Worm (Caenorhabditis elegans) whole organism, L4 larva: ENCODE data around the gene tra-1.

Source experiments
- D1046.2 ChIP-seq: fragments of 200-800 bp; sonication (Bioruptor generic); IDR thresholded peaks from 2 replicates; pipeline ENCODE4 v1.3.6; 2022; ENCODE audit warnings: missing genetic modification characterization, missing compliant biosample characterization
- F44E2.7 ChIP-seq: fragments of 200-800 bp; sonication (Bioruptor generic); IDR thresholded peaks from 2 replicates; pipeline ENCODE4 v2.1.2; 2022; ENCODE audit warnings: missing genetic modification characterization, missing compliant biosample characterization
- F49E8.2 ChIP-seq: sonication (generic microtip); optimal IDR thresholded peaks from 2 replicates; lab custom pipeline; 2016; ENCODE audit warnings: missing compliant biosample characterization, mild to moderate bottlenecking, missing genetic modification characterization, borderline replicate concordance
- R02D3.7 ChIP-seq: fragments of 150-350 bp; sonication (generic microtip); optimal IDR thresholded peaks from 3 replicates; lab custom pipeline; 2014; ENCODE audit warnings: missing biosample characterization, missing genetic modification characterization
- Y105C5A.15 ChIP-seq: fragments of 200-800 bp; sonication (Bioruptor generic); IDR thresholded peaks from 2 replicates; pipeline ENCODE4 v1.3.6; 2022; ENCODE audit warnings: missing genetic modification characterization, missing compliant biosample characterization
- Y5F2A.4 ChIP-seq: fragments of 200-800 bp; sonication (Bioruptor generic); optimal IDR thresholded peaks from 2 replicates; lab custom pipeline; 2018; ENCODE audit warnings: mild to moderate bottlenecking, missing genetic modification characterization, missing compliant biosample characterization
- Y75B8A.6 ChIP-seq: fragments of 200-800 bp; sonication (Bioruptor generic); IDR thresholded peaks from 2 replicates; pipeline ENCODE4 v1.3.6; 2022; ENCODE audit warnings: missing genetic modification reagents, missing genetic modification characterization, missing compliant biosample characterization
- ZK337.2 ChIP-seq: fragments of 200-800 bp; sonication (Bioruptor generic); IDR thresholded peaks from 2 replicates; pipeline ENCODE4 v1.3.6; 2022; ENCODE audit warnings: missing genetic modification reagents, missing genetic modification characterization, missing compliant biosample characterization
- arid-1 ChIP-seq: fragments of 200-800 bp; sonication (Bioruptor generic); conservative IDR thresholded peaks from 2 replicates; pipeline ENCODE4 v1.3.6; 2022; ENCODE audit warnings: missing genetic modification reagents, missing genetic modification characterization, missing compliant biosample characterization
- attf-4 ChIP-seq: sonication (generic microtip); optimal IDR thresholded peaks from 3 replicates; lab custom pipeline; 2017; ENCODE audit warnings: missing biosample characterization, missing genetic modification characterization
- ceh-44 ChIP-seq: fragments of 200-800 bp; sonication (Bioruptor generic); IDR thresholded peaks from 2 replicates; pipeline ENCODE4 v1.3.6; 2022; ENCODE audit warnings: missing genetic modification reagents, missing genetic modification characterization, missing compliant biosample characterization
- ceh-62 ChIP-seq: sonication (generic microtip); optimal IDR thresholded peaks from 2 replicates; lab custom pipeline; 2017; ENCODE audit warnings: missing biosample characterization, missing genetic modification characterization
- ceh-82 ChIP-seq: sonication (generic microtip); optimal IDR thresholded peaks from 2 replicates; lab custom pipeline; 2017; ENCODE audit warnings: missing biosample characterization, missing genetic modification characterization
- cey-2 ChIP-seq: sonication (generic microtip); optimal IDR thresholded peaks from 3 replicates; lab custom pipeline; 2017; ENCODE audit warnings: missing genetic modification characterization, mild to moderate bottlenecking, missing compliant biosample characterization, antibody characterized with exemption, borderline replicate concordance; ENCODE audit not compliant: insufficient read depth
- ctbp-1 ChIP-seq: fragments of 200-800 bp; sonication (Bioruptor generic); IDR thresholded peaks from 2 replicates; pipeline ENCODE4 v1.3.6; 2022; ENCODE audit warnings: missing genetic modification reagents, missing genetic modification characterization, missing compliant biosample characterization
- daf-12 ChIP-seq: fragments of 150-350 bp; optimal IDR thresholded peaks from 2 replicates; lab custom pipeline; 2014; ENCODE audit warnings: missing biosample characterization, missing genetic modification reagents, missing genetic modification characterization
- dmd-6 ChIP-seq: fragments of 200-800 bp; sonication (Bioruptor generic); IDR thresholded peaks from 2 replicates; pipeline ENCODE4 v1.3.6; 2022; ENCODE audit warnings: missing genetic modification reagents, missing genetic modification characterization, missing compliant biosample characterization
- dmd-9 ChIP-seq: fragments of 200-800 bp; sonication (Bioruptor generic); IDR thresholded peaks from 2 replicates; pipeline ENCODE4 v1.3.6; 2022; ENCODE audit warnings: missing genetic modification reagents, missing genetic modification characterization, missing compliant biosample characterization
- egl-43 ChIP-seq: fragments of 200-800 bp; sonication (Bioruptor generic); IDR thresholded peaks from 2 replicates; pipeline ENCODE4 v1.3.6; 2022; ENCODE audit warnings: missing genetic modification reagents, missing genetic modification characterization, missing compliant biosample characterization
- fkh-10 ChIP-seq: fragments of 150-350 bp; optimal IDR thresholded peaks from 2 replicates; lab custom pipeline; 2014; ENCODE audit warnings: missing biosample characterization, missing genetic modification reagents, missing genetic modification characterization
- fos-1 ChIP-seq: fragments of 150-350 bp; optimal IDR thresholded peaks from 2 replicates; lab custom pipeline; 2014; ENCODE audit warnings: missing biosample characterization, missing genetic modification characterization
- gei-8 ChIP-seq: fragments of 200-800 bp; sonication (Bioruptor generic); optimal IDR thresholded peaks from 2 replicates; lab custom pipeline; 2018; ENCODE audit warnings: mild to moderate bottlenecking, missing genetic modification characterization, missing compliant biosample characterization
- hif-1 ChIP-seq, 2 experiments: sonication (generic microtip); optimal IDR thresholded peaks; 2 replicates each; lab custom pipeline; 2016 to 2017; ENCODE audit warnings: missing compliant biosample characterization in 2 of 2, missing genetic modification characterization in 2 of 2, missing genetic modification reagents in 2 of 2, missing genotype in 2 of 2, mild to moderate bottlenecking in 1 of 2
- hlh-30 ChIP-seq: sonication (generic microtip); optimal IDR thresholded peaks from 2 replicates; lab custom pipeline; 2017; ENCODE audit warnings: antibody characterized with exemption, mild to moderate bottlenecking, missing genetic modification characterization, missing compliant biosample characterization; ENCODE audit not compliant: insufficient read depth
- jun-1 ChIP-seq: fragments of 150-350 bp; optimal IDR thresholded peaks from 2 replicates; lab custom pipeline; 2014; ENCODE audit warnings: missing biosample characterization, missing genetic modification reagents, missing genetic modification characterization
- lim-7 ChIP-seq: fragments of 200-800 bp; sonication (Bioruptor generic); IDR thresholded peaks from 2 replicates; pipeline ENCODE4 v1.3.6; 2022; ENCODE audit warnings: missing genetic modification characterization, missing compliant biosample characterization
- lin-13 ChIP-seq: fragments of 150-350 bp; optimal IDR thresholded peaks from 2 replicates; lab custom pipeline; 2014; ENCODE audit warnings: missing biosample characterization, missing genetic modification reagents, missing genetic modification characterization
- lin-29 ChIP-seq: fragments of 200-800 bp; sonication (Bioruptor generic); IDR thresholded peaks from 2 replicates; pipeline ENCODE4 v1.3.6; 2022; ENCODE audit warnings: missing genetic modification reagents, missing genetic modification characterization, missing compliant biosample characterization
- lir-3 ChIP-seq: sonication (generic microtip); optimal IDR thresholded peaks from 2 replicates; lab custom pipeline; 2016; ENCODE audit warnings: mild to moderate bottlenecking, missing genetic modification characterization, missing compliant biosample characterization
- lsy-2 ChIP-seq, 2 experiments: fragments of 150-350 bp in 1 of 2; sonication (generic microtip) in 1 of 2; optimal IDR thresholded peaks; 2 replicates each; lab custom pipeline; 2014 to 2017; ENCODE audit warnings: missing biosample characterization in 2 of 2, missing genetic modification characterization in 2 of 2
- mdl-1 ChIP-seq, 2 experiments: fragments of 150-350 bp in 1 of 2; sonication (generic microtip) in 1 of 2; optimal IDR thresholded peaks; 2 replicates each; lab custom pipeline; 2014 to 2017; ENCODE audit warnings: missing biosample characterization in 2 of 2, missing genetic modification characterization in 2 of 2
- mxl-2 ChIP-seq: fragments of 200-800 bp; sonication (Bioruptor generic); conservative IDR thresholded peaks from 2 replicates; pipeline ENCODE4 v1.3.6; 2022; ENCODE audit warnings: missing genetic modification reagents, missing genetic modification characterization, missing compliant biosample characterization
- mxl-3 ChIP-seq: fragments of 200-800 bp; sonication (Bioruptor generic); optimal IDR thresholded peaks from 2 replicates; lab custom pipeline; 2018; ENCODE audit warnings: mild to moderate bottlenecking, missing genetic modification characterization, missing compliant biosample characterization
- nhr-10 ChIP-seq: fragments of 150-350 bp; optimal IDR thresholded peaks from 2 replicates; lab custom pipeline; 2014; ENCODE audit warnings: missing biosample characterization, missing genetic modification characterization
- nhr-11 ChIP-seq: fragments of 150-350 bp; optimal IDR thresholded peaks from 2 replicates; lab custom pipeline; 2014; ENCODE audit warnings: missing biosample characterization, missing genetic modification characterization
- nhr-111 ChIP-seq: fragments of 200-800 bp; sonication (Bioruptor generic); optimal IDR thresholded peaks from 2 replicates; lab custom pipeline; 2018; ENCODE audit warnings: mild to moderate bottlenecking, missing genetic modification characterization, missing compliant biosample characterization
- nhr-237 ChIP-seq: sonication (generic microtip); optimal IDR thresholded peaks from 2 replicates; lab custom pipeline; 2017; ENCODE audit warnings: missing biosample characterization, missing genetic modification characterization
- nhr-41 ChIP-seq: fragments of 200-800 bp; sonication (Bioruptor generic); IDR thresholded peaks from 2 replicates; pipeline ENCODE4 v1.3.6; 2022; ENCODE audit warnings: missing genetic modification reagents, missing genetic modification characterization, missing compliant biosample characterization
- nhr-42 ChIP-seq: fragments of 200-800 bp; sonication (Bioruptor generic); IDR thresholded peaks from 2 replicates; pipeline ENCODE4 v1.3.6; 2022; ENCODE audit warnings: missing genetic modification characterization, missing compliant biosample characterization
- nhr-6 ChIP-seq: fragments of 150-350 bp; optimal IDR thresholded peaks from 2 replicates; lab custom pipeline; 2014; ENCODE audit warnings: missing biosample characterization, missing genetic modification characterization
- nhr-76 ChIP-seq: fragments of 150-350 bp; optimal IDR thresholded peaks from 2 replicates; lab custom pipeline; 2014; ENCODE audit warnings: missing biosample characterization, missing genetic modification characterization
- rbr-2 ChIP-seq: sonication (generic microtip); optimal IDR thresholded peaks from 2 replicates; lab custom pipeline; 2016; ENCODE audit warnings: missing genotype, missing genetic modification characterization, missing compliant biosample characterization
- saeg-2 ChIP-seq: fragments of 200-800 bp; sonication (Bioruptor generic); IDR thresholded peaks from 2 replicates; pipeline ENCODE4 v1.3.6; 2022; ENCODE audit warnings: missing genetic modification reagents, missing genetic modification characterization, missing compliant biosample characterization
- skn-1 ChIP-seq: fragments of 150-350 bp; optimal IDR thresholded peaks from 2 replicates; lab custom pipeline; 2014; ENCODE audit warnings: missing biosample characterization, missing genetic modification characterization
- snpc-1.2 ChIP-seq: fragments of 200-800 bp; sonication (Bioruptor generic); IDR thresholded peaks from 2 replicates; pipeline ENCODE4 v1.3.6; 2022; ENCODE audit warnings: missing genetic modification reagents, missing genetic modification characterization, missing compliant biosample characterization
- spr-1 ChIP-seq: sonication (generic microtip); optimal IDR thresholded peaks from 2 replicates; lab custom pipeline; 2016; ENCODE audit warnings: mild to moderate bottlenecking, missing genetic modification characterization, missing compliant biosample characterization
- tag-97 ChIP-seq: fragments of 200-800 bp; sonication (Bioruptor generic); IDR thresholded peaks from 2 replicates; pipeline ENCODE4 v1.3.6; 2022; ENCODE audit warnings: missing genetic modification characterization, missing compliant biosample characterization
- unc-130 ChIP-seq: sonication (generic microtip); optimal IDR thresholded peaks from 2 replicates; lab custom pipeline; 2016; ENCODE audit warnings: missing genetic modification reagents, missing genetic modification characterization, missing compliant biosample characterization
- zag-1 ChIP-seq: fragments of 150-350 bp; optimal IDR thresholded peaks from 2 replicates; lab custom pipeline; 2014; ENCODE audit warnings: missing biosample characterization, missing genetic modification characterization
- zfp-3 ChIP-seq: fragments of 200-800 bp; sonication (Bioruptor generic); conservative IDR thresholded peaks from 2 replicates; pipeline ENCODE4 v1.3.6; 2022; ENCODE audit warnings: missing genetic modification reagents, missing genetic modification characterization, missing compliant biosample characterization
- ztf-7 ChIP-seq: fragments of 150-350 bp; optimal IDR thresholded peaks from 2 replicates; lab custom pipeline; 2014; ENCODE audit warnings: missing biosample characterization, missing genetic modification characterization

tra-1 gene

DNA sequence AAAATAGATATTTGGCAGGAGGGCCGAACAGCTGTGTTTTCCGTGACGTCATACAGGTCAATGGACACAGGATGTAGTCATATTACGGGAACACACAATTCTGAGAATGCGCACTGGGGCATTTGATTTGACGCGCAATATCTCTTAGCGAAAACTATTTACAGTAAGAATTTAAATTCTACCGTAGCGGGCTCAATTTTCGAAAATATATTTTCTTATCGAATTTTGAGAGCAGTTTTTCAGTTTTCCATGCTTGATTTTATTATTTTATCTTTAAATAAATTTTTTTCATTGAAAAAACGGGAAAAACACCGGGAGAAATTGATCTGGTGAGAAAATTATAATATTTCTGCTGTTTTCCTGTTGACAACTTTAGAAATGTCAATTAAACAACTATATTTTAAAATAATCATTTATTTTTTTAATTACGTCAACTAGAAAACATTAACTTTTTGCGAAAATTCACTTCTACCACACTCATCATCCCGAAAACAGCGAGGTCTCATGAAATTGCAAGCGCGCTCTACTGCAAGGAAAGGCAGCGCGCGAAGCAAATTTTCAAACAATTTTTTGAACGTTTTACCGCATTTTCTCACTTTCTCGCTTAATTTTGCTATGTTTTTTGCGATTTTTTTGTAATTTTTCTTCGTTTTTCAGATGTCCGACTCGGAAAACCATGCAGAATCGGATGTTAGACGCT is 53.1 kb downstream of the tra-1 start, which contains the start of the genes Y47D3A.1 and pola-1 (continued):
- TF ChIP-seq nhr-42 (GFP tag; lab: Robert Waterston, UW): no peak
- no peak for TF ChIP-seq nhr-41 (GFP tag; lab: Robert Waterston, UW)
- TF ChIP-seq zfp-3 (GFP tag; lab: Robert Waterston, UW): no peak
- no peak for TF ChIP-seq jun-1 (tag; lab: Kevin White, UChicago)
- TF ChIP-seq zag-1 (tag; lab: Kevin White, UChicago): no peak
- 0 out of 2 replicates have a peak, but pooled peaks have one; percentile 66 for TF ChIP-seq ceh-44 (GFP tag; lab: Robert Waterston, UW)
- TF ChIP-seq lir-3: no peak
- TF ChIP-seq hif-1 (tag; optimal IDR thresholded peaks at IDR 0.05; lab: Kevin White, UChicago): peak in 1 of 2 experiments; percentile 84
- no peak for TF ChIP-seq attf-4
- no peak for TF ChIP-seq nhr-10 (tag; lab: Kevin White, UChicago)
- TF ChIP-seq nhr-76 (tag; lab: Kevin White, UChicago): no peak
- peak; percentile 80 for TF ChIP-seq nhr-6 (tag; lab: Kevin White, UChicago)
- TF ChIP-seq lim-7 (GFP tag; lab: Robert Waterston, UW): no peak
- no peak for TF ChIP-seq nhr-237
- TF ChIP-seq Y5F2A.4 (GFP tag; lab: Kevin White, UChicago): no peak
- TF ChIP-seq rbr-2 (tag; lab: Kevin White, UChicago): peak; percentile 66
- no peak for TF ChIP-seq lin-29
- no peak for TF ChIP-seq egl-43 (GFP tag; lab: Robert Waterston, UW)
- no peak for TF ChIP-seq skn-1 (tag; lab: Kevin White, UChicago)
- peak; percentile 82 for TF ChIP-seq lin-13 (GFP tag; lab: Kevin White, UChicago)
- no peak for TF ChIP-seq Y75B8A.6 (GFP tag; lab: Robert Waterston, UW)
- no peak for TF ChIP-seq daf-12
- peak; percentile 89 for TF ChIP-seq unc-130 (GFP tag; lab: Kevin White, UChicago)
- TF ChIP-seq cey-2 (tag; lab: Kevin White, UChicago): no peak
- no peak for TF ChIP-seq F49E8.2 (tag; lab: Kevin White, UChicago)
- TF ChIP-seq ZK337.2 (GFP tag; lab: Robert Waterston, UW): no peak
- TF ChIP-seq ceh-62 (tag; lab: Kevin White, UChicago): no peak
- no peak for TF ChIP-seq Y105C5A.15 (GFP tag; lab: Robert Waterston, UW)
- TF ChIP-seq arid-1 (GFP tag; lab: Robert Waterston, UW): 0 out of 2 replicates have a peak, but pooled peaks have one; percentile 61
- no peak for TF ChIP-seq dmd-9 (GFP tag; lab: Robert Waterston, UW)
- peak; percentile 69 for TF ChIP-seq nhr-11 (tag; lab: Kevin White, UChicago)
- no peak for TF ChIP-seq ctbp-1
- TF ChIP-seq nhr-111 (GFP tag; lab: Kevin White, UChicago): no peak
- 0 out of 2 replicates have a peak, but pooled peaks have one; percentile 8 for TF ChIP-seq D1046.2 (GFP tag; lab: Robert Waterston, UW)
- TF ChIP-seq R02D3.7 (tag; lab: Kevin White, UChicago): no peak
- no peak for TF ChIP-seq F44E2.7 (GFP tag; lab: Robert Waterston, UW)
- TF ChIP-seq mxl-3: peak; percentile 51
- no peak for TF ChIP-seq gei-8 (GFP tag; lab: Kevin White, UChicago)
- no peak for TF ChIP-seq fos-1 (tag; lab: Kevin White, UChicago)
- TF ChIP-seq fkh-10 (GFP tag; lab: Kevin White, UChicago): peak; percentile 34
- no peak for TF ChIP-seq snpc-1.2 (GFP tag; lab: Robert Waterston, UW)
- peak in 1 of 2 experiments; percentile 90 for TF ChIP-seq lsy-2 (tag; optimal IDR thresholded peaks at IDR 0.05; lab: Kevin White, UChicago)
- TF ChIP-seq ztf-7 (tag; lab: Kevin White, UChicago): no peak
- TF ChIP-seq saeg-2 (GFP tag; lab: Robert Waterston, UW): no peak
- TF ChIP-seq spr-1 (tag; lab: Kevin White, UChicago): no peak
- peak; percentile 49 for TF ChIP-seq hlh-30
- no peak for TF ChIP-seq tag-97 (GFP tag; lab: Robert Waterston, UW)
- no peak for TF ChIP-seq mxl-2 (GFP tag; lab: Robert Waterston, UW)
- TF ChIP-seq mdl-1 (tag; optimal IDR thresholded peaks at IDR 0.05; lab: Kevin White, UChicago): peak in 1 of 2 experiments; percentile 43
- peak; percentile 56; the same call in 1 of the 2 replicates for TF ChIP-seq dmd-6
- no peak for TF ChIP-seq ceh-82 (tag; lab: Kevin White, UChicago)
